Fruit fly (Drosophila melanogaster) whole organism, wandering third instar larva: ENCODE data around the gene Mlc2.

Experiments used
- Abd-B ChIP-seq: fragments of >200 bp; optimal IDR thresholded peaks from 2 replicates; lab custom pipeline; 2017; ENCODE audit warnings: missing biosample characterization, missing genetic modification characterization
- Dfd ChIP-seq: fragments of >200 bp; optimal IDR thresholded peaks from 2 replicates; lab custom pipeline; 2017; ENCODE audit warnings: missing biosample characterization, missing genetic modification characterization
- Myc ChIP-seq: fragments of >200 bp; optimal IDR thresholded peaks from 2 replicates; lab custom pipeline; 2017
- br ChIP-seq: fragments of 200-800 bp; sonication (Bioruptor generic); optimal IDR thresholded peaks from 2 replicates; lab custom pipeline; 2016; ENCODE audit warnings: missing biosample characterization, missing genetic modification characterization
- brk ChIP-seq: fragments of 200-800 bp; sonication (Bioruptor generic); optimal IDR thresholded peaks from 2 replicates; lab custom pipeline; 2016; ENCODE audit warnings: missing biosample characterization, mild to moderate bottlenecking, missing genetic modification characterization
- jim ChIP-seq: fragments of 175-275, 200-325 bp; sonication (Bioruptor generic); optimal IDR thresholded peaks from 2 replicates; lab custom pipeline; 2016; ENCODE audit warnings: missing biosample characterization, mild to moderate bottlenecking, missing genetic modification characterization

- TF ChIP-seq Myc (lab: Kevin White, UChicago) (no peak), brk (GFP tag; lab: Kevin White, UChicago) (no peak), Abd-B (GFP tag; lab: Kevin White, UChicago) (no peak), Dfd (GFP tag; lab: Kevin White, UChicago) (no peak), br (GFP tag; lab: Kevin White, UChicago) (no peak), jim (GFP tag; lab: Kevin White, UChicago) (no peak)
Measured at dm6 chr3R:30222236-30222635, 47.9 kb upstream of the Mlc2 start.
